Worm (Caenorhabditis elegans) whole organism, L2 larva: ENCODE results near the gene K03B4.6.

ENCODE experiments used
- F13H6.1 ChIP-seq: sonication (generic microtip); optimal IDR thresholded peaks from 2 replicates; lab custom pipeline; 2016; ENCODE audit warnings: missing genetic modification characterization, missing compliant biosample characterization
- R02D3.7 ChIP-seq: fragments of 150-350 bp; optimal IDR thresholded peaks from 2 replicates; lab custom pipeline; 2014; ENCODE audit warnings: missing biosample characterization, missing genetic modification characterization
- ZK546.5 ChIP-seq: sonication (generic microtip); optimal IDR thresholded peaks from 2 replicates; lab custom pipeline; 2017; ENCODE audit warnings: missing biosample characterization, missing genetic modification characterization
- aly-2 ChIP-seq: fragments of 150-350 bp; optimal IDR thresholded peaks from 2 replicates; lab custom pipeline; 2014; ENCODE audit warnings: missing biosample characterization, missing genetic modification characterization
- ama-1 ChIP-seq: fragments of 150-350 bp; optimal IDR thresholded peaks from 2 replicates; lab custom pipeline; 2018; ENCODE audit warnings: inconsistent platforms
- crh-2 ChIP-seq: sonication (generic microtip); optimal IDR thresholded peaks from 2 replicates; lab custom pipeline; 2017; ENCODE audit warnings: missing biosample characterization, missing genetic modification characterization
- egl-27 ChIP-seq: sonication (generic microtip); optimal IDR thresholded peaks from 3 replicates; lab custom pipeline; 2017; ENCODE audit warnings: missing biosample characterization, missing genetic modification reagents, missing genetic modification characterization
- elt-1 ChIP-seq: fragments of 150-350 bp; optimal IDR thresholded peaks from 2 replicates; lab custom pipeline; 2014; ENCODE audit warnings: missing biosample characterization, missing genetic modification characterization
- elt-3 ChIP-seq: sonication (generic microtip); optimal IDR thresholded peaks from 2 replicates; lab custom pipeline; 2017; ENCODE audit warnings: missing biosample characterization, missing genetic modification characterization
- fos-1 ChIP-seq: fragments of 150-350 bp; optimal IDR thresholded peaks from 2 replicates; lab custom pipeline; 2014; ENCODE audit warnings: missing biosample characterization, missing genetic modification characterization
- lin-11 ChIP-seq: fragments of 150-350 bp; sonication (generic microtip); optimal IDR thresholded peaks from 2 replicates; lab custom pipeline; 2014; ENCODE audit warnings: missing biosample characterization, missing genetic modification characterization, inconsistent platforms, mixed read lengths
- lin-39 ChIP-seq: fragments of 150-350 bp; optimal IDR thresholded peaks from 2 replicates; lab custom pipeline; 2014; ENCODE audit warnings: missing biosample characterization, missing genetic modification reagents, missing genetic modification characterization
- lsy-2 ChIP-seq, 2 experiments: fragments of 150-350 bp in 1 of 2; sonication (generic microtip) in 1 of 2; optimal IDR thresholded peaks; 2 replicates each; lab custom pipeline; 2014 to 2017; ENCODE audit warnings: missing biosample characterization in 2 of 2, missing genetic modification characterization in 2 of 2
- mab-5 ChIP-seq: fragments of 150-350 bp; optimal IDR thresholded peaks from 2 replicates; lab custom pipeline; 2014; ENCODE audit warnings: missing biosample characterization, missing genetic modification characterization
- mbf-1 ChIP-seq: sonication (generic microtip); optimal IDR thresholded peaks from 2 replicates; lab custom pipeline; 2017; ENCODE audit warnings: missing biosample characterization, missing genetic modification characterization
- mdl-1 ChIP-seq, 2 experiments: fragments of 150-350 bp in 1 of 2; sonication (generic microtip) in 1 of 2; optimal IDR thresholded peaks; 2 replicates each; lab custom pipeline; 2017; ENCODE audit warnings: missing biosample characterization in 2 of 2, missing genetic modification characterization in 2 of 2
- nhr-10 ChIP-seq: sonication (generic microtip); optimal IDR thresholded peaks from 2 replicates; lab custom pipeline; 2017; ENCODE audit warnings: missing biosample characterization, missing genetic modification characterization
- nhr-11 ChIP-seq: fragments of 150-350 bp; optimal IDR thresholded peaks from 2 replicates; lab custom pipeline; 2014; ENCODE audit warnings: missing biosample characterization, missing genetic modification characterization
- nhr-129 ChIP-seq: fragments of 150-350 bp; optimal IDR thresholded peaks from 2 replicates; lab custom pipeline; 2014; ENCODE audit warnings: missing biosample characterization, missing genetic modification characterization
- nhr-23 ChIP-seq: fragments of 150-350 bp; optimal IDR thresholded peaks from 2 replicates; lab custom pipeline; 2014; ENCODE audit warnings: missing biosample characterization, missing genetic modification reagents, missing genetic modification characterization
- nhr-237 ChIP-seq: fragments of 150-350 bp; optimal IDR thresholded peaks from 2 replicates; lab custom pipeline; 2014; ENCODE audit warnings: missing biosample characterization, missing genetic modification characterization
- nhr-25 ChIP-seq: fragments of 150-350 bp; sonication (generic microtip); optimal IDR thresholded peaks from 3 replicates; lab custom pipeline; 2014; ENCODE audit warnings: missing biosample characterization, missing genetic modification characterization
- nhr-77 ChIP-seq: fragments of 150-350 bp; optimal IDR thresholded peaks from 2 replicates; lab custom pipeline; 2014; ENCODE audit warnings: missing biosample characterization, missing genetic modification characterization
- sem-4 ChIP-seq: fragments of 150-350 bp; optimal IDR thresholded peaks from 2 replicates; lab custom pipeline; 2014; ENCODE audit warnings: missing biosample characterization, missing genetic modification reagents, missing genetic modification characterization
- skn-1 ChIP-seq: sonication (generic microtip); optimal IDR thresholded peaks from 2 replicates; lab custom pipeline; 2017; ENCODE audit warnings: missing biosample characterization, missing genetic modification characterization
- sma-3 ChIP-seq: sonication (generic microtip); optimal IDR thresholded peaks from 2 replicates; lab custom pipeline; 2016; ENCODE audit warnings: missing genetic modification reagents, missing genetic modification characterization, missing compliant biosample characterization
- sma-9 ChIP-seq, 2 experiments: fragments of 150-350 bp in 1 of 2; sonication (generic microtip) in 1 of 2; optimal IDR thresholded peaks; 2 replicates each; lab custom pipeline; 2014 to 2016; ENCODE audit warnings: missing genetic modification characterization in 2 of 2, mild to moderate bottlenecking in 1 of 2, missing biosample characterization in 1 of 2, missing compliant biosample characterization in 1 of 2, missing genetic modification reagents in 1 of 2, moderate library complexity in 1 of 2
- unc-39 ChIP-seq: fragments of 150-350 bp; optimal IDR thresholded peaks from 2 replicates; lab custom pipeline; 2014; ENCODE audit warnings: missing biosample characterization, missing genetic modification characterization
- unc-55 ChIP-seq: fragments of 150-350 bp; sonication (generic microtip); optimal IDR thresholded peaks from 3 replicates; lab custom pipeline; 2014; ENCODE audit warnings: missing biosample characterization, missing genetic modification reagents, missing genetic modification characterization
- zag-1 ChIP-seq: fragments of 150-350 bp; optimal IDR thresholded peaks from 2 replicates; lab custom pipeline; 2014; ENCODE audit warnings: missing biosample characterization, missing genetic modification characterization
- ztf-1 ChIP-seq: fragments of 200-800 bp; sonication (Bioruptor generic); conservative IDR thresholded peaks from 2 replicates; pipeline ENCODE4 v1.3.6; 2022; ENCODE audit warnings: missing genetic modification characterization, missing compliant biosample characterization
- ztf-11 ChIP-seq: sonication (generic microtip); optimal IDR thresholded peaks from 2 replicates; lab custom pipeline; 2017; ENCODE audit warnings: missing biosample characterization, missing genetic modification characterization
- ztf-4 ChIP-seq: fragments of 150-350 bp; optimal IDR thresholded peaks from 2 replicates; lab custom pipeline; 2014; ENCODE audit warnings: missing biosample characterization, missing genetic modification characterization

K03B4.6 gene

ce11 chrV:4686680-4687470 is 10.9 kb upstream of the K03B4.6 start, which contains the start of gene taf-10 (continued):
- no peak for TF ChIP-seq ztf-11
- TF ChIP-seq nhr-129 (tag; lab: Kevin White, UChicago): peak; percentile 63
- TF ChIP-seq R02D3.7: no peak
- TF ChIP-seq nhr-237: no peak
- TF ChIP-seq ztf-1 (GFP tag; lab: Robert Waterston, UW): no peak
- TF ChIP-seq nhr-25 (tag; lab: Kevin White, UChicago): peak; percentile 32
- peak; percentile 79 for TF ChIP-seq mdl-1 (tag; optimal IDR thresholded peaks at IDR 0.05; lab: Kevin White, UChicago)
- no peak for TF ChIP-seq elt-1 (tag; lab: Kevin White, UChicago)
- TF ChIP-seq nhr-11: no peak
- no peak for TF ChIP-seq ztf-4
- TF ChIP-seq unc-55 (GFP tag; lab: Kevin White, UChicago): peak; percentile 59
- no peak for TF ChIP-seq nhr-10 (tag; lab: Kevin White, UChicago)
- no peak for TF ChIP-seq mbf-1 (tag; lab: Kevin White, UChicago)
- TF ChIP-seq, all 48 proteins: peak for 15

DNA sequence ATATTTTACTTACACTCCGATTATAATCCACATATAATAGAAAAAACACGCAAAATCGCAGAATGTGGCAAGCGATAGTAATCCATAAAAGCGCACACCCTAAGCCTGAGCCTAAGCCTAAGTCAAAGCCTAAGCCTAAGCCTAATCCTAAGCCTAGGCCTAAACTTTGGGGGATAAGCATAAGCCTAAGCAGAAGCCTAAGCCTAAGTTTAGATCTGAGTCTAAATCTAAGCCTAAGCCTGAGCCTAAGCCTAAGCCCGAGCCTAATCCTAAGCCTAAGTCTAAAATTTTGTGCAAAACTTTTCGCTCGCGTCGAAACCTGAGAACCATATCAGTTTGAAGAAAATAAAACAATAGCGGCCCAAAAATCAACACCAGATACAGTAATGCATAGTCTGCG is 8.1 kb upstream of the K03B4.6 start:
- TF ChIP-seq nhr-11: no peak
- TF ChIP-seq unc-39 (tag; lab: Kevin White, UChicago): no peak
- no peak for TF ChIP-seq aly-2 (tag; lab: Kevin White, UChicago)
- no peak for TF ChIP-seq zag-1 (tag; lab: Kevin White, UChicago)
- no peak for TF ChIP-seq F13H6.1 (tag; lab: Kevin White, UChicago)
- no peak for TF ChIP-seq sma-9 (GFP tag; optimal IDR thresholded peaks at IDR 0.05; lab: Kevin White, UChicago)
- no peak for TF ChIP-seq sma-9 (tag; optimal IDR thresholded peaks at IDR 0.05; lab: Kevin White, UChicago)
- no peak for TF ChIP-seq nhr-23 (tag; lab: Kevin White, UChicago)
- TF ChIP-seq elt-3 (tag; lab: Kevin White, UChicago): no peak
- no peak for TF ChIP-seq nhr-129 (tag; lab: Kevin White, UChicago)
- TF ChIP-seq ZK546.5: no peak
- no peak for TF ChIP-seq mdl-1 (tag; optimal IDR thresholded peaks at IDR 0.05; lab: Kevin White, UChicago)
- TF ChIP-seq egl-27: no peak
- no peak for TF ChIP-seq nhr-77 (tag; lab: Kevin White, UChicago)
- TF ChIP-seq nhr-237: no peak
- no peak for TF ChIP-seq lsy-2 (tag; optimal IDR thresholded peaks at IDR 0.05; lab: Kevin White, UChicago)
- no peak for TF ChIP-seq fos-1
- TF ChIP-seq nhr-10 (tag; lab: Kevin White, UChicago): no peak
- no peak for TF ChIP-seq mab-5 (tag; lab: Kevin White, UChicago)
- TF ChIP-seq nhr-25 (tag; lab: Kevin White, UChicago): no peak
- no peak for TF ChIP-seq skn-1 (tag; lab: Kevin White, UChicago)

- TF ChIP-seq sem-4: no peak
- no peak for TF ChIP-seq elt-1 (tag; lab: Kevin White, UChicago)
- no peak for TF ChIP-seq fos-1
- no peak for TF ChIP-seq ZK546.5
- TF ChIP-seq elt-3 (tag; lab: Kevin White, UChicago): no peak
- no peak for TF ChIP-seq nhr-237
- TF ChIP-seq nhr-129 (tag; lab: Kevin White, UChicago): no peak
- no peak for TF ChIP-seq ama-1 (lab: Kevin White, UChicago)
- no peak for TF ChIP-seq R02D3.7
- no peak for TF ChIP-seq lin-39 (tag; lab: Kevin White, UChicago)
- no peak for TF ChIP-seq lin-11 (tag; lab: Kevin White, UChicago)
- no peak for TF ChIP-seq mab-5 (tag; lab: Kevin White, UChicago)
These were observed 5.7 kb upstream of the K03B4.6 start, which contains the start of gene K03B4.4 for ce11 chrV:4681670-4682069. Gene K03B4.4, plus strand, starts transcription at chrV:4681970.

- no peak for TF ChIP-seq ztf-1 (GFP tag; lab: Robert Waterston, UW)
- TF ChIP-seq elt-1 (tag; lab: Kevin White, UChicago): no peak
- no peak for TF ChIP-seq zag-1 (tag; lab: Kevin White, UChicago)
- no peak for TF ChIP-seq sem-4
- no peak for TF ChIP-seq crh-2
- TF ChIP-seq ztf-11: no peak
- no peak for TF ChIP-seq mab-5 (tag; lab: Kevin White, UChicago)
- no peak for TF ChIP-seq ztf-4
- no peak for TF ChIP-seq sma-3 (GFP tag; lab: Kevin White, UChicago)
- TF ChIP-seq nhr-237: no peak
- TF ChIP-seq mdl-1 (tag; optimal IDR thresholded peaks at IDR 0.05; lab: Kevin White, UChicago): no peak
- no peak for TF ChIP-seq nhr-25 (tag; lab: Kevin White, UChicago)
These were observed 820 bp upstream of the K03B4.6 start for ce11 chrV:4676812-4677211.
